Fruit fly (Drosophila melanogaster): ENCODE measurements around the gene Pak3.
A peak's percentile ranks its signal among the peaks of the same experiment; 100 is the strongest.

Pak3 gene

dm6 chr3R:16441367-16441923, 12.2 kb downstream of the Pak3 start, which contains the start of gene ema (continued):
- TF ChIP-seq chn (GFP tag; optimal IDR thresholded peaks at IDR 0.05) (no peak), CG4854 (GFP tag; optimal IDR thresholded peaks at IDR 0.05) (no peak), CG8359 (GFP tag; optimal IDR thresholded peaks at IDR 0.05; ENCODE audit: borderline replicate concordance) (no peak), crc (GFP tag; optimal IDR thresholded peaks at IDR 0.05) (no peak), Ssrp (tag; optimal IDR thresholded peaks at IDR 0.05) (no peak), CG6689 (GFP tag; IDR thresholded peaks at IDR 0.05) (no peak), CG7839 (tag; optimal IDR thresholded peaks at IDR 0.05) (no peak), CG13424 (tag; optimal IDR thresholded peaks at IDR 0.05) (peak; percentile 34), CG2678 (tag; optimal IDR thresholded peaks at IDR 0.05) (no peak), CG9797 (GFP tag; optimal IDR thresholded peaks at IDR 0.05) (no peak), vfl (GFP tag; optimal IDR thresholded peaks at IDR 0.05) (no peak), tap (tag; optimal IDR thresholded peaks at IDR 0.05) (no peak), Dip3 (GFP tag; optimal IDR thresholded peaks at IDR 0.05) (no peak), zfh2 (GFP tag; optimal IDR thresholded peaks at IDR 0.05) (no peak), scrt (GFP tag; optimal IDR thresholded peaks at IDR 0.05) (peak; percentile 89), Camta (GFP tag; optimal IDR thresholded peaks at IDR 0.05) (no peak), HmgZ (tag; optimal IDR thresholded peaks at IDR 0.05) (peak; percentile 57), org-1 (GFP tag; optimal IDR thresholded peaks at IDR 0.05) (no peak), Mes4 (GFP tag; optimal IDR thresholded peaks at IDR 0.05) (peak; percentile 33), Neu2 (GFP tag; optimal IDR thresholded peaks at IDR 0.05; ENCODE audit: borderline replicate concordance) (no peak), CG17829 (tag; optimal IDR thresholded peaks at IDR 0.05) (peak; percentile 51), CG9727 (GFP tag; optimal IDR thresholded peaks at IDR 0.05) (no peak), chinmo (GFP tag; IDR thresholded peaks at IDR 0.05; ENCODE audit: partially characterized antibody) (no peak), dmrt99B (tag; optimal IDR thresholded peaks at IDR 0.05) (no peak), al (GFP tag; IDR thresholded peaks at IDR 0.05) (no peak), CG6791 (GFP tag; IDR thresholded peaks at IDR 0.05; ENCODE audit: partially characterized antibody) (0 out of 3 replicates have a peak, but pooled peaks have one; percentile 7), CG5245 (GFP tag; optimal IDR thresholded peaks at IDR 0.05) (no peak), CG4424 (GFP tag; optimal IDR thresholded peaks at IDR 0.05) (peak; percentile 6), Nf-YA (GFP tag; IDR thresholded peaks at IDR 0.05) (no peak), CG9817 (tag; optimal IDR thresholded peaks at IDR 0.05) (no peak), croc (GFP tag; conservative IDR thresholded peaks at IDR 0.05) (no peak), Atf6 (GFP tag; IDR thresholded peaks at IDR 0.05) (no peak), pb (GFP tag; optimal IDR thresholded peaks at IDR 0.05) (no peak), CG10147 (GFP tag; optimal IDR thresholded peaks at IDR 0.05) (no peak), CG12071 (GFP tag; optimal IDR thresholded peaks at IDR 0.05) (no peak), Mad (GFP tag; optimal IDR thresholded peaks at IDR 0.05) (no peak), CG1233 (GFP tag; optimal IDR thresholded peaks at IDR 0.05) (no peak), ftz-f1 (GFP tag; optimal IDR thresholded peaks at IDR 0.05) (no peak), CG18476 (GFP tag; optimal IDR thresholded peaks at IDR 0.05) (no peak), CG13775 (GFP tag; optimal IDR thresholded peaks at IDR 0.05) (no peak), Dll (GFP tag; IDR thresholded peaks at IDR 0.05; ENCODE audit: partially characterized antibody) (peak; percentile 46; the same call in 2 of the 4 replicates), toy (GFP tag; IDR thresholded peaks at IDR 0.05) (no peak), CG18764 (GFP tag; optimal IDR thresholded peaks at IDR 0.05) (no peak), NFAT (GFP tag; IDR thresholded peaks at IDR 0.05) (peak; percentile 31; the same call in 1 of the 2 replicates), CG3163 (GFP tag; optimal IDR thresholded peaks at IDR 0.05) (no peak), Med (GFP tag) (peak; percentile 91), NC2β (GFP tag; optimal IDR thresholded peaks at IDR 0.05) (peak; percentile 16), Ravus (GFP tag; IDR thresholded peaks at IDR 0.05) (no peak), CG5180 (GFP tag; optimal IDR thresholded peaks at IDR 0.05) (no peak), sisA (GFP tag; IDR thresholded peaks at IDR 0.05) (no peak), CG10654 (GFP tag; optimal IDR thresholded peaks at IDR 0.05) (no peak)
